Worm (Caenorhabditis elegans) whole organism, mixed stage, embryonic: ENCODE data around the gene Y45F3A.4.

ENCODE experiments used
- M03D4.4 ChIP-seq: sonication (generic microtip); optimal IDR thresholded peaks from 2 replicates; lab custom pipeline; 2017; ENCODE audit warnings: mild to moderate bottlenecking, missing genetic modification characterization, missing compliant biosample characterization
- bed-3 ChIP-seq: fragments of 200-800 bp; sonication (Bioruptor generic); optimal IDR thresholded peaks from 3 replicates; lab custom pipeline; 2018; ENCODE audit warnings: mild to moderate bottlenecking, missing genetic modification characterization, moderate library complexity, missing compliant biosample characterization
- blmp-1 ChIP-seq: fragments of 150-350 bp; optimal IDR thresholded peaks from 2 replicates; lab custom pipeline; 2014; ENCODE audit warnings: missing biosample characterization, missing genetic modification characterization
- ceh-39 ChIP-seq: fragments of 150-350 bp; optimal IDR thresholded peaks from 2 replicates; lab custom pipeline; 2014; ENCODE audit warnings: missing biosample characterization, missing genetic modification characterization
- ceh-43 ChIP-seq: fragments of 200-800 bp; sonication (Bioruptor generic); optimal IDR thresholded peaks from 2 replicates; lab custom pipeline; 2018; ENCODE audit warnings: mild to moderate bottlenecking, missing genetic modification characterization, moderate library complexity, missing compliant biosample characterization
- ceh-83 ChIP-seq: fragments of 200-800 bp; sonication (Bioruptor generic); optimal IDR thresholded peaks from 2 replicates; lab custom pipeline; 2018; ENCODE audit warnings: mild to moderate bottlenecking, missing genetic modification characterization, missing compliant biosample characterization
- ces-1 ChIP-seq: fragments of 150-350 bp; optimal IDR thresholded peaks from 2 replicates; lab custom pipeline; 2014; ENCODE audit warnings: missing biosample characterization, missing genetic modification reagents, missing genetic modification characterization
- cnd-1 ChIP-seq: fragments of 200-800 bp; sonication (Bioruptor generic); optimal IDR thresholded peaks from 2 replicates; lab custom pipeline; 2018; ENCODE audit warnings: mild to moderate bottlenecking, missing genetic modification characterization, missing compliant biosample characterization
- drap-1 ChIP-seq: fragments of 200-800 bp; sonication (Bioruptor generic); optimal IDR thresholded peaks from 3 replicates; lab custom pipeline; 2018; ENCODE audit warnings: mild to moderate bottlenecking, missing genetic modification characterization, missing compliant biosample characterization
- elt-1 ChIP-seq: sonication (generic microtip); optimal IDR thresholded peaks from 2 replicates; lab custom pipeline; 2017; ENCODE audit warnings: missing genetic modification characterization, mild to moderate bottlenecking, missing compliant biosample characterization, antibody characterized with exemption, moderate library complexity, borderline replicate concordance; ENCODE audit not compliant: insufficient read depth
- elt-3 ChIP-seq: fragments of 150-350 bp; optimal IDR thresholded peaks from 2 replicates; lab custom pipeline; 2014; ENCODE audit warnings: missing biosample characterization, missing genetic modification characterization
- flh-1 ChIP-seq: fragments of 200-800 bp; sonication (Bioruptor generic); optimal IDR thresholded peaks from 2 replicates; lab custom pipeline; 2018; ENCODE audit warnings: mild to moderate bottlenecking, missing genetic modification characterization, moderate library complexity, missing compliant biosample characterization
- ham-2 ChIP-seq: fragments of 200-800 bp; sonication (Bioruptor generic); optimal IDR thresholded peaks from 2 replicates; lab custom pipeline; 2018; ENCODE audit warnings: mild to moderate bottlenecking, missing genetic modification characterization, missing compliant biosample characterization
- hlh-1 ChIP-seq: fragments of 150-350 bp; optimal IDR thresholded peaks from 2 replicates; lab custom pipeline; 2014; ENCODE audit warnings: missing biosample characterization, missing genetic modification reagents, missing genetic modification characterization
- lin-13 ChIP-seq: fragments of 150-350 bp; optimal IDR thresholded peaks from 2 replicates; lab custom pipeline; 2014; ENCODE audit warnings: missing biosample characterization, missing genetic modification characterization
- lin-32 ChIP-seq: fragments of 200-800 bp; sonication (Bioruptor generic); optimal IDR thresholded peaks from 2 replicates; lab custom pipeline; 2018; ENCODE audit warnings: mild to moderate bottlenecking, missing genetic modification characterization, missing compliant biosample characterization
- lsy-2 ChIP-seq: fragments of 150-350 bp; optimal IDR thresholded peaks from 2 replicates; lab custom pipeline; 2014; ENCODE audit warnings: missing biosample characterization, missing genetic modification characterization
- mab-5 ChIP-seq: fragments of 150-350 bp; optimal IDR thresholded peaks from 2 replicates; lab custom pipeline; 2014; ENCODE audit warnings: missing biosample characterization, missing genetic modification characterization
- mep-1 ChIP-seq: fragments of 150-350 bp; optimal IDR thresholded peaks from 2 replicates; lab custom pipeline; 2017; ENCODE audit warnings: missing biosample characterization, missing genetic modification reagents, missing genetic modification characterization, inconsistent platforms
- mls-2 ChIP-seq: sonication (generic microtip); optimal IDR thresholded peaks from 2 replicates; lab custom pipeline; 2016; ENCODE audit warnings: mild to moderate bottlenecking, missing genetic modification characterization, moderate library complexity, missing compliant biosample characterization
- nhr-12 ChIP-seq: fragments of 150-350 bp; optimal IDR thresholded peaks from 2 replicates; lab custom pipeline; 2014; ENCODE audit warnings: missing biosample characterization, missing genetic modification characterization
- nhr-2 ChIP-seq: fragments of 150-350 bp; optimal IDR thresholded peaks from 2 replicates; lab custom pipeline; 2014; ENCODE audit warnings: missing biosample characterization, missing genetic modification characterization
- nhr-237 ChIP-seq: fragments of 150-350 bp; optimal IDR thresholded peaks from 2 replicates; lab custom pipeline; 2014; ENCODE audit warnings: missing biosample characterization, missing genetic modification characterization
- nhr-28 ChIP-seq: fragments of 150-350 bp; optimal IDR thresholded peaks from 2 replicates; lab custom pipeline; 2014; ENCODE audit warnings: missing biosample characterization, missing genetic modification characterization
- nhr-76 ChIP-seq: sonication (generic microtip); optimal IDR thresholded peaks from 2 replicates; lab custom pipeline; 2017; ENCODE audit warnings: missing biosample characterization, missing genetic modification characterization
- pha-4 ChIP-seq: fragments of 150-350 bp; optimal IDR thresholded peaks from 2 replicates; lab custom pipeline; 2018; ENCODE audit warnings: missing biosample characterization, missing genetic modification reagents, missing genetic modification characterization
- sem-2 ChIP-seq: fragments of 200-800 bp; sonication (Bioruptor generic); optimal IDR thresholded peaks from 2 replicates; lab custom pipeline; 2018; ENCODE audit warnings: mild to moderate bottlenecking, missing genetic modification characterization, missing compliant biosample characterization
- snpc-4 ChIP-seq: fragments of 150-350 bp; optimal IDR thresholded peaks from 2 replicates; lab custom pipeline; 2014; ENCODE audit warnings: missing biosample characterization, missing genetic modification characterization
- sptf-1 ChIP-seq: sonication (generic microtip); optimal IDR thresholded peaks from 2 replicates; lab custom pipeline; 2017; ENCODE audit warnings: mild to moderate bottlenecking, missing genetic modification characterization, moderate library complexity, missing compliant biosample characterization
- tbx-8 ChIP-seq: fragments of 200-800 bp; sonication (Bioruptor generic); optimal IDR thresholded peaks from 2 replicates; lab custom pipeline; 2018; ENCODE audit warnings: mild to moderate bottlenecking, missing genetic modification characterization, moderate library complexity, missing compliant biosample characterization
- unc-120 ChIP-seq: sonication (generic microtip); optimal IDR thresholded peaks from 2 replicates; lab custom pipeline; 2017; ENCODE audit warnings: missing genetic modification characterization, missing compliant biosample characterization; ENCODE audit not compliant: poor library complexity, severe bottlenecking
- unc-39 ChIP-seq: fragments of 150-350 bp; optimal IDR thresholded peaks from 2 replicates; lab custom pipeline; 2014; ENCODE audit warnings: missing biosample characterization, missing genetic modification characterization
- unc-62 ChIP-seq: fragments of 150-350 bp; optimal IDR thresholded peaks from 2 replicates; lab custom pipeline; 2014; ENCODE audit warnings: missing biosample characterization, missing genetic modification reagents, missing genetic modification characterization
- zip-8 ChIP-seq: fragments of 150-350 bp; optimal IDR thresholded peaks from 2 replicates; lab custom pipeline; 2014; ENCODE audit warnings: missing biosample characterization, missing genetic modification characterization
- ztf-11 ChIP-seq: fragments of 150-350 bp; optimal IDR thresholded peaks from 2 replicates; lab custom pipeline; 2014; ENCODE audit warnings: missing biosample characterization, missing genetic modification characterization

Gene Y45F3A.4

ce11 chrIII:10575320-10575719 is at the start of gene Y45F3A.4:
Gene Y45F3A.4, minus strand, starts transcription at chrIII:10575420.
- TF ChIP-seq flh-1 (no peak), unc-120 (tag; lab: Kevin White, UChicago) (no peak), mls-2 (no peak), lsy-2 (tag; lab: Kevin White, UChicago) (no peak), elt-3 (tag; lab: Kevin White, UChicago) (no peak), nhr-237 (tag; lab: Kevin White, UChicago) (no peak), unc-39 (tag; lab: Kevin White, UChicago) (no peak), ceh-43 (GFP tag; lab: Kevin White, UChicago) (no peak), ceh-83 (GFP tag; lab: Kevin White, UChicago) (no peak), nhr-76 (tag; lab: Kevin White, UChicago) (no peak), M03D4.4 (tag; lab: Kevin White, UChicago) (no peak), mab-5 (no peak), ham-2 (GFP tag; lab: Kevin White, UChicago) (no peak)

- TF ChIP-seq nhr-12 (tag; lab: Kevin White, UChicago), result no peak
- TF ChIP-seq unc-39 (tag; lab: Kevin White, UChicago), result no peak
- TF ChIP-seq flh-1, result peak; percentile 33
- TF ChIP-seq drap-1, result peak; percentile 81
- TF ChIP-seq elt-3 (tag; lab: Kevin White, UChicago), result no peak
- peak; percentile 86 for TF ChIP-seq M03D4.4 (tag; lab: Kevin White, UChicago)
- peak; percentile 35 for TF ChIP-seq lin-13
- no peak for TF ChIP-seq blmp-1
- TF ChIP-seq mab-5, result no peak
- peak; percentile 18 for TF ChIP-seq pha-4 (tag; lab: Kevin White, UChicago)
- TF ChIP-seq unc-120 (tag; lab: Kevin White, UChicago), result peak; percentile 53
- peak; percentile 50 for TF ChIP-seq bed-3 (GFP tag; lab: Kevin White, UChicago)
- peak; percentile 60 for TF ChIP-seq ceh-43 (GFP tag; lab: Kevin White, UChicago)
- no peak for TF ChIP-seq mep-1 (tag; lab: Kevin White, UChicago)
- TF ChIP-seq sptf-1 (tag; lab: Kevin White, UChicago), result peak; percentile 90
- peak; percentile 80 for TF ChIP-seq sem-2 (GFP tag; lab: Kevin White, UChicago)
- TF ChIP-seq ceh-83 (GFP tag; lab: Kevin White, UChicago), result peak; percentile 74
- TF ChIP-seq ces-1 (GFP tag; lab: Kevin White, UChicago), result no peak
- peak; percentile 41 for TF ChIP-seq ztf-11 (tag; lab: Kevin White, UChicago)
- no peak for TF ChIP-seq snpc-4
- TF ChIP-seq lsy-2 (tag; lab: Kevin White, UChicago), result no peak
- TF ChIP-seq nhr-28 (tag; lab: Kevin White, UChicago), result no peak
- no peak for TF ChIP-seq ceh-39
- TF ChIP-seq hlh-1, result peak; percentile 38
- TF ChIP-seq lin-32, result peak; percentile 72
- no peak for TF ChIP-seq nhr-2 (tag; lab: Kevin White, UChicago)
- peak; percentile 54 for TF ChIP-seq ham-2 (GFP tag; lab: Kevin White, UChicago)
- TF ChIP-seq zip-8 (tag; lab: Kevin White, UChicago), result no peak
- no peak for TF ChIP-seq nhr-76 (tag; lab: Kevin White, UChicago)
- TF ChIP-seq tbx-8, result peak; percentile 49
- no peak for TF ChIP-seq elt-1
- peak; percentile 87 for TF ChIP-seq mls-2
- peak; percentile 82 for TF ChIP-seq cnd-1 (tag; lab: Kevin White, UChicago)
- TF ChIP-seq unc-62, result no peak
- TF ChIP-seq nhr-237 (tag; lab: Kevin White, UChicago), result no peak
These were observed 49.3 kb upstream of the Y45F3A.4 start for ce11 chrIII:10624564-10624963.

ce11 chrIII:10621208-10621607 is 46.0 kb upstream of the Y45F3A.4 start, which contains the start of the genes lron-10 and hpr-9:
Gene lron-10, minus strand, starts transcription at chrIII:10621369.
Gene hpr-9, plus strand, starts transcription at chrIII:10621551.
- TF ChIP-seq mep-1 (tag; lab: Kevin White, UChicago) (no peak), ceh-39 (no peak), cnd-1 (tag; lab: Kevin White, UChicago) (no peak), sptf-1 (tag; lab: Kevin White, UChicago) (no peak), M03D4.4 (tag; lab: Kevin White, UChicago) (no peak), nhr-237 (tag; lab: Kevin White, UChicago) (no peak), lin-32 (no peak), bed-3 (GFP tag; lab: Kevin White, UChicago) (no peak), nhr-76 (tag; lab: Kevin White, UChicago) (no peak), lin-13 (no peak)
